Fruit fly (Drosophila melanogaster): ENCODE results near the gene CG9743.

Gene CG9743

DNA sequence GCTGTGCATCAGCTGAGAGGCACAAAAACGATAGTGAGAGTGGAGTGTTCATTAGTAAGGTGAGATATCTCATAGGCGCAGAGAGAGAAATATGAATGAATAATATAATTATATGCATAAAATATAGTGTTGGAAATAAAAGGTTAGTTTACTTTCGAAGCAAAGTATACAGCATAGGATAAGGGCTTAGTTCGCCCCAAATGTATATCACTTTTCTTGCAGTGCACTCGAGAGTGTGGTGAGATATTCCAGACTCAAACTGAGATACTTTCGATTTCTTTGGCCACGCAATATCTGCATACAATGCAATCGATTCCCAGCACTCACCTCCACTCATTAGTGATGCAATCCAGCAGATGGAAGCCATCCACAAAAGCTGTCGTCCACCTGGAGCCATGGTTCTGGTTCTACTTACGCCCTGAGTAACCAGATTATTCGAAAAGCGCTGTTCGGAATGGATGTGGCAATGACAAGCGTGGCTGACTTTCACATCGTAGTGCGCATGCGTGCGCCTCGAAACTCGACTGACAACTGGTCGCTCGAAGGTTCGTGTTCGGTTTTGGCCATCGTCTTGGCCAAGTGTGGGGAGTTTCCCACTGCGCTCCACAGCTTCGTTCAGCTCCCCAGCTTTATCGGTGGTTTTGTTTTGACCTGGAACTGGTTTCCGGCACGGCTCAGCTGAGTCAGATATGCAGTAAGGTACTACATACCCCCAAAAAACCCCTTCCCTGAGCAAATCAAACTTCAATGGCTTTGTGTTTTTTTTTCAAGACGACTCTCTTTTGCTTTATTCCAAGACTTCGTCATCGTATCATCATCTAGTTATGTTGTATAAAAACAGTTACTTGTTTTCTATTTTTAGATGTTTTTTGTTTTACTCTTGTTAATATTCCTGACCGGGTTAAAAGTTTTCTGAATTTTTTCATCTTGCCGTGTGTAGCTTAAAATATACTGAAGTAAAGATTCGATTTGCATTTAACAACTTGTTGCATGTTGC is 31.8 kb downstream of the CG9743 start, which contains the start of gene Rsod (continued):
- TF ChIP-seq CG14710 (tag; optimal IDR thresholded peaks at IDR 0.05) (peak; percentile 40), pnt (GFP tag; optimal IDR thresholded peaks at IDR 0.05) (peak; percentile 28), HLH4C (GFP tag; IDR thresholded peaks at IDR 0.05; ENCODE audit: partially characterized antibody) (0 out of 3 replicates have a peak, but pooled peaks have one; percentile 14), kni (GFP tag; optimal IDR thresholded peaks at IDR 0.05) (peak; percentile 31), CG5245 (GFP tag; optimal IDR thresholded peaks at IDR 0.05) (peak; percentile 37), tll (GFP tag; optimal IDR thresholded peaks at IDR 0.05) (no peak), Dip3 (GFP tag; optimal IDR thresholded peaks at IDR 0.05) (no peak), Mrtf (GFP tag; IDR thresholded peaks at IDR 0.05) (peak; percentile 74), Dref (GFP tag; IDR thresholded peaks at IDR 0.05) (no peak), ci (GFP tag; IDR thresholded peaks at IDR 0.05) (peak; percentile 92), onecut (GFP tag; IDR thresholded peaks at IDR 0.05) (peak; percentile 66), CG17359 (tag; optimal IDR thresholded peaks at IDR 0.05) (peak; percentile 79), CG15269 (tag; optimal IDR thresholded peaks at IDR 0.05) (peak; percentile 53), corto (GFP tag; optimal IDR thresholded peaks at IDR 0.05) (peak; percentile 59), bowl (GFP tag; IDR thresholded peaks at IDR 0.05) (peak; percentile 47), dmrt99B (tag; optimal IDR thresholded peaks at IDR 0.05) (peak; percentile 73), CG4360 (GFP tag; IDR thresholded peaks at IDR 0.05) (peak; percentile 11; the same call in 1 of the 2 replicates), CG17829 (tag; optimal IDR thresholded peaks at IDR 0.05) (peak; percentile 31), HLH3B (GFP tag; IDR thresholded peaks at IDR 0.05) (peak; percentile 80), org-1 (GFP tag; optimal IDR thresholded peaks at IDR 0.05) (peak; percentile 13), CG1233 (GFP tag; optimal IDR thresholded peaks at IDR 0.05) (peak; percentile 21), NC2α (GFP tag; optimal IDR thresholded peaks at IDR 0.05) (no peak), CG1603 (tag; optimal IDR thresholded peaks at IDR 0.05) (peak; percentile 64), CG8944 (GFP tag; optimal IDR thresholded peaks at IDR 0.05) (no peak), inv (GFP tag; IDR thresholded peaks at IDR 0.05; ENCODE audit: partially characterized antibody) (no peak), Drgx (GFP tag; IDR thresholded peaks at IDR 0.05) (peak; percentile 93), sug (tag; optimal IDR thresholded peaks at IDR 0.05) (no peak), Xrp1 (GFP tag; IDR thresholded peaks at IDR 0.05) (peak; percentile 87), Ptx1 (GFP tag; IDR thresholded peaks at IDR 0.05) (peak; percentile 78), ATbp (GFP tag; optimal IDR thresholded peaks at IDR 0.05) (peak; percentile 55), pum (GFP tag; optimal IDR thresholded peaks at IDR 0.05) (no peak), CG4328 (GFP tag; optimal IDR thresholded peaks at IDR 0.05) (no peak), gem (tag; optimal IDR thresholded peaks at IDR 0.05) (peak; percentile 74), CG4730 (GFP tag; IDR thresholded peaks at IDR 0.05) (peak; percentile 76), grau (tag; optimal IDR thresholded peaks at IDR 0.05) (peak; percentile 43), chinmo (GFP tag; IDR thresholded peaks at IDR 0.05; ENCODE audit: partially characterized antibody) (peak; percentile 87; the same call in 2 of the 4 replicates), CG11085 (GFP tag; IDR thresholded peaks at IDR 0.05) (0 out of 2 replicates have a peak, but pooled peaks have one; percentile 45), gce (GFP tag; IDR thresholded peaks at IDR 0.05) (peak; percentile 82), CG2712 (tag; optimal IDR thresholded peaks at IDR 0.05) (peak; percentile 70), Gsc (GFP tag; IDR thresholded peaks at IDR 0.05) (0 out of 2 replicates have a peak, but pooled peaks have one; percentile 21), CG12219 (GFP tag; optimal IDR thresholded peaks at IDR 0.05) (peak; percentile 52), Nf-YA (GFP tag; IDR thresholded peaks at IDR 0.05) (peak; percentile 27; the same call in 1 of the 2 replicates), CG14667 (GFP tag; IDR thresholded peaks at IDR 0.05) (peak; percentile 76), Ets65A (GFP tag) (no peak), CG16863 (GFP tag; optimal IDR thresholded peaks at IDR 0.05) (peak; percentile 7), Antp (GFP tag; optimal IDR thresholded peaks at IDR 0.05) (no peak), crol (GFP tag; IDR thresholded peaks at IDR 0.05) (no peak), sqz (GFP tag; optimal IDR thresholded peaks at IDR 0.05) (peak; percentile 39)

All from whole organism, embryonic.